Worm (Caenorhabditis elegans) whole organism, L3 larva: ENCODE measurements around the gene asah-2.

Experiments
- ama-1 ChIP-seq: fragments of 150-350 bp; optimal IDR thresholded peaks from 2 replicates; lab custom pipeline; 2018
- daf-12 ChIP-seq: fragments of 150-350 bp; optimal IDR thresholded peaks from 2 replicates; lab custom pipeline; 2014; ENCODE audit warnings: missing biosample characterization, missing genetic modification reagents, missing genetic modification characterization
- elt-1 ChIP-seq: fragments of 150-350 bp; optimal IDR thresholded peaks from 2 replicates; lab custom pipeline; 2014; ENCODE audit warnings: missing biosample characterization, missing genetic modification characterization
- lin-39 ChIP-seq: fragments of 150-350 bp; optimal IDR thresholded peaks from 2 replicates; lab custom pipeline; 2018; ENCODE audit warnings: missing biosample characterization, missing genetic modification reagents, missing genetic modification characterization
- mdl-1 ChIP-seq: fragments of 150-350 bp; optimal IDR thresholded peaks from 2 replicates; lab custom pipeline; 2014; ENCODE audit warnings: missing biosample characterization, missing genetic modification characterization
- nhr-76 ChIP-seq: fragments of 150-350 bp; sonication (generic microtip); optimal IDR thresholded peaks from 5 replicates; lab custom pipeline; 2014; ENCODE audit warnings: missing biosample characterization, missing genetic modification characterization

- TF ChIP-seq nhr-76 (no peak), lin-39 (tag; lab: Kevin White, UChicago) (no peak), elt-1 (no peak), ama-1 (lab: Kevin White, UChicago) (no peak), daf-12 (no peak), mdl-1 (tag; lab: Kevin White, UChicago) (no peak)
Measured at ce11 chrII:10099804-10100360, 39.5 kb upstream of the asah-2 start, which contains the start of the genes pas-7 and puf-12.
